Fruit fly (Drosophila melanogaster) whole organism, pupa: ENCODE results near the gene Qsox3.

Experiments used
- CG12605 ChIP-seq: fragments of 200-800 bp; sonication (Bioruptor generic); IDR thresholded peaks from 2 replicates; pipeline ENCODE4 v1.3.6; 2022; ENCODE audit warnings: missing biosample characterization, missing genetic modification characterization
- CG13204 ChIP-seq: fragments of 200-800 bp; sonication (Bioruptor generic); optimal IDR thresholded peaks from 2 replicates; lab custom pipeline; 2018; ENCODE audit warnings: missing biosample characterization, mild to moderate bottlenecking, missing genetic modification characterization, moderate library complexity
- CG17806 ChIP-seq: fragments of 200-800 bp; sonication (Bioruptor generic); optimal IDR thresholded peaks from 2 replicates; lab custom pipeline; 2018; ENCODE audit warnings: missing biosample characterization, mild to moderate bottlenecking, missing genetic modification characterization, moderate library complexity
- CG32121 ChIP-seq: fragments of 200-800 bp; sonication (Bioruptor generic); IDR thresholded peaks from 2 replicates; pipeline ENCODE4 v1.3.6; 2022; ENCODE audit warnings: missing biosample characterization, missing genetic modification characterization
- CG34367 ChIP-seq: fragments of 200-800 bp; sonication (Bioruptor generic); optimal IDR thresholded peaks from 2 replicates; lab custom pipeline; 2018; ENCODE audit warnings: missing biosample characterization, mild to moderate bottlenecking, missing genetic modification characterization
- CG8159 ChIP-seq: fragments of 200-800 bp; sonication (Bioruptor generic); optimal IDR thresholded peaks from 3 replicates; lab custom pipeline; 2018; ENCODE audit warnings: missing biosample characterization, mild to moderate bottlenecking, missing genetic modification characterization, moderate library complexity
- EcR ChIP-seq: fragments of 200-800 bp; sonication (Bioruptor generic); optimal IDR thresholded peaks from 3 replicates; lab custom pipeline; 2019; ENCODE audit warnings: missing biosample characterization, missing genetic modification characterization, mild to moderate bottlenecking, moderate library complexity, missing genetic modification reagents
- Pif1A ChIP-seq: fragments of 200-800 bp; sonication (Bioruptor generic); optimal IDR thresholded peaks from 3 replicates; lab custom pipeline; 2016; ENCODE audit warnings: missing biosample characterization, missing genetic modification characterization
- Pif1B ChIP-seq: fragments of 200-800 bp; sonication (Bioruptor generic); optimal IDR thresholded peaks from 3 replicates; lab custom pipeline; 2016; ENCODE audit warnings: missing biosample characterization, missing genetic modification characterization
- Snoo ChIP-seq: fragments of 200-800 bp; sonication (Bioruptor generic); optimal IDR thresholded peaks from 3 replicates; lab custom pipeline; 2017; ENCODE audit warnings: missing biosample characterization, mild to moderate bottlenecking, missing genetic modification characterization, inconsistent platforms
- fd96Ca ChIP-seq: fragments of 200-800 bp; sonication (Bioruptor generic); IDR thresholded peaks from 3 replicates; pipeline ENCODE4 v1.3.6; 2022; ENCODE audit warnings: missing biosample characterization, missing genetic modification characterization
- rn ChIP-seq: fragments of 200-800 bp; sonication (Bioruptor generic); IDR thresholded peaks from 2 replicates; pipeline ENCODE4 v1.3.6; 2022; ENCODE audit warnings: missing biosample characterization, missing genetic modification characterization

DNA sequence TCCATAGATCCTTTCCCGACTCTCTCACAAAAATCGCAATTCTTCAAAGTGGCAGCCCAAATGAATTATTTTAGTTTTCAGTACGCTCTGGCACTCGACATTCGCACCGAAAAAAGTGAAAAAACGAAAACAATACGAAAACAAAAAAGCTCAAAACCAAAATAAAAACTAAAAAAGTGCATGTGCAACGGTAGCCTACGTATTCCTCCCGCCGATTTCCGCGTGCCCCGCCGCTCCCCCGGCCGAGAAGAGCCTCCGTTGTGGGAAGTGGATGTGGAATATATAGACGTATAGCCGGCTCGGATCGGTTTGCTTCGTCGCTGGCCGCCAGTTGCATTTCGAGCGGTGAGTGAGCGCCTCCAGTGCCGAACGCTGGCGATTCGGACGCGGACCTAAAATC, 36.5 kb downstream of the Qsox3 start:
- no peak for TF ChIP-seq Pif1A
- TF ChIP-seq CG34367 = no peak
- TF ChIP-seq rn (GFP tag; lab: Robert Waterston, UW) = 0 out of 2 replicates have a peak, but pooled peaks have one; percentile 14
- no peak for TF ChIP-seq CG17806 (tag; lab: Kevin White, UChicago)
- no peak for TF ChIP-seq EcR (GFP tag; lab: Kevin White, UChicago)
- peak; percentile 49; the same call in 1 of the 2 replicates for TF ChIP-seq CG32121
- TF ChIP-seq CG13204 (GFP tag; lab: Kevin White, UChicago) = peak; percentile 74
- TF ChIP-seq fd96Ca (GFP tag; lab: Robert Waterston, UW) = peak; percentile 59; the same call in 2 of the 3 replicates
- no peak for TF ChIP-seq Pif1B (GFP tag; lab: Kevin White, UChicago)
- no peak for TF ChIP-seq CG12605 (GFP tag; lab: Robert Waterston, UW)
- TF ChIP-seq Snoo (tag; lab: Kevin White, UChicago) = no peak
- peak; percentile 32 for TF ChIP-seq CG8159 (tag; lab: Kevin White, UChicago)
